In genomic region chrX:13328034-13328433, ce11 we compare ENCODE assay signal across 3 worm cellular contexts.
TF ChIP-seq lines count a peak whose summit lies in the region.

sir-2.2 (plus strand) TSS chrX:13328067.

TF ChIP-seq in whole organism, L1 larva, 84 proteins besides CTCF, POLR2A, EP300 and RAD21 (continued from another document):
- TF ChIP-seq aly-2 (tag; optimal IDR thresholded peaks at IDR 0.05; lab: Kevin White, UChicago) (no peak), efl-3 (GFP tag; optimal IDR thresholded peaks at IDR 0.05; lab: Kevin White, UChicago) (no peak), nhr-28 (tag; optimal IDR thresholded peaks at IDR 0.05; lab: Kevin White, UChicago) (no peak), elt-2 (tag; optimal IDR thresholded peaks at IDR 0.05; lab: Kevin White, UChicago) (peak; percentile 57), ces-1 (GFP tag; optimal IDR thresholded peaks at IDR 0.05; lab: Kevin White, UChicago) (no peak), lsy-2 (tag; optimal IDR thresholded peaks at IDR 0.05; lab: Kevin White, UChicago) (no peak), unc-30 (tag; optimal IDR thresholded peaks at IDR 0.05; lab: Kevin White, UChicago) (no peak), nhr-77 (tag; optimal IDR thresholded peaks at IDR 0.05; lab: Kevin White, UChicago) (no peak)

TF ChIP-seq in whole organism, L2 larva, 48 proteins besides CTCF, POLR2A, EP300 and RAD21 (continued from another document):
- no peak for TF ChIP-seq lsy-2 (tag; optimal IDR thresholded peaks at IDR 0.05; lab: Kevin White, UChicago)
- no peak for TF ChIP-seq nhr-23 (tag; optimal IDR thresholded peaks at IDR 0.05; lab: Kevin White, UChicago)
- no peak for TF ChIP-seq ama-1 (optimal IDR thresholded peaks at IDR 0.05; lab: Kevin White, UChicago)
- no peak for TF ChIP-seq unc-39 (tag; optimal IDR thresholded peaks at IDR 0.05; lab: Kevin White, UChicago)
- TF ChIP-seq C34F6.9 (tag; optimal IDR thresholded peaks at IDR 0.05; lab: Kevin White, UChicago), result no peak
- no peak for TF ChIP-seq Y55F3AM.14 (GFP tag; optimal IDR thresholded peaks at IDR 0.05; lab: Kevin White, UChicago)
- no peak for TF ChIP-seq mbf-1 (tag; optimal IDR thresholded peaks at IDR 0.05; lab: Kevin White, UChicago)
- TF ChIP-seq F13H6.1 (tag; optimal IDR thresholded peaks at IDR 0.05; lab: Kevin White, UChicago), result peak; percentile 19
- peak; percentile 4 for TF ChIP-seq sma-3 (GFP tag; optimal IDR thresholded peaks at IDR 0.05; lab: Kevin White, UChicago)
- TF ChIP-seq elt-3 (tag; optimal IDR thresholded peaks at IDR 0.05; lab: Kevin White, UChicago), result no peak
- no peak for TF ChIP-seq R02D3.7 (tag; optimal IDR thresholded peaks at IDR 0.05; lab: Kevin White, UChicago)
- no peak for TF ChIP-seq egl-27 (tag; optimal IDR thresholded peaks at IDR 0.05; lab: Kevin White, UChicago)
- no peak for TF ChIP-seq nhr-6 (tag; optimal IDR thresholded peaks at IDR 0.05; lab: Kevin White, UChicago)
- peak; percentile 74 for TF ChIP-seq sma-9 (GFP tag; optimal IDR thresholded peaks at IDR 0.05; lab: Kevin White, UChicago)
- no peak for TF ChIP-seq sma-9 (tag; optimal IDR thresholded peaks at IDR 0.05; lab: Kevin White, UChicago)
- TF ChIP-seq ceh-16 (tag; optimal IDR thresholded peaks at IDR 0.05; lab: Kevin White, UChicago), result no peak
- TF ChIP-seq snpc-4 (tag; optimal IDR thresholded peaks at IDR 0.05; lab: Kevin White, UChicago), result no peak
- TF ChIP-seq nhr-129 (tag; optimal IDR thresholded peaks at IDR 0.05; lab: Kevin White, UChicago), result no peak
- no peak for TF ChIP-seq blmp-1 (tag; optimal IDR thresholded peaks at IDR 0.05; lab: Kevin White, UChicago; ENCODE audit: insufficient read depth)
- no peak for TF ChIP-seq skn-1 (tag; optimal IDR thresholded peaks at IDR 0.05; lab: Kevin White, UChicago)
- TF ChIP-seq lin-13 (GFP tag; optimal IDR thresholded peaks at IDR 0.05; lab: Kevin White, UChicago), result no peak
- TF ChIP-seq zag-1 (tag; optimal IDR thresholded peaks at IDR 0.05; lab: Kevin White, UChicago), result no peak
- TF ChIP-seq aly-2 (tag; optimal IDR thresholded peaks at IDR 0.05; lab: Kevin White, UChicago), result no peak
- TF ChIP-seq ztf-11 (tag; optimal IDR thresholded peaks at IDR 0.05; lab: Kevin White, UChicago), result no peak
- TF ChIP-seq unc-55 (GFP tag; optimal IDR thresholded peaks at IDR 0.05; lab: Kevin White, UChicago), result no peak
- TF ChIP-seq fos-1 (tag; optimal IDR thresholded peaks at IDR 0.05; lab: Kevin White, UChicago), result peak; percentile 84

TF ChIP-seq in whole organism, L4 larva, 104 proteins besides CTCF, POLR2A, EP300 and RAD21 (continued from another document):
- TF ChIP-seq daf-16 (GFP tag; optimal IDR thresholded peaks at IDR 0.05; lab: Kevin White, UChicago) (no peak), daf-16 (tag; optimal IDR thresholded peaks at IDR 0.05; lab: Kevin White, UChicago) (peak; percentile 54), ces-1 (GFP tag; optimal IDR thresholded peaks at IDR 0.05; lab: Kevin White, UChicago) (no peak), hif-1 (tag; optimal IDR thresholded peaks at IDR 0.05; lab: Kevin White, UChicago) (no peak), zip-11 (GFP tag; IDR thresholded peaks at IDR 0.05; lab: Robert Waterston, UW) (no peak), ceh-20 (GFP tag; IDR thresholded peaks at IDR 0.05; lab: Robert Waterston, UW) (0 out of 2 replicates have a peak, but pooled peaks have one; percentile 15), set-16 (GFP tag; IDR thresholded peaks at IDR 0.05; lab: Robert Waterston, UW) (no peak), F10B5.3 (tag; optimal IDR thresholded peaks at IDR 0.05; lab: Kevin White, UChicago) (no peak), spr-1 (tag; optimal IDR thresholded peaks at IDR 0.05; lab: Kevin White, UChicago) (no peak), nhr-102 (tag; optimal IDR thresholded peaks at IDR 0.05; lab: Kevin White, UChicago) (no peak), madf-5 (GFP tag; IDR thresholded peaks at IDR 0.05; lab: Robert Waterston, UW) (no peak), snpc-4 (tag; optimal IDR thresholded peaks at IDR 0.05; lab: Kevin White, UChicago) (no peak), hlh-11 (tag; optimal IDR thresholded peaks at IDR 0.05; lab: Kevin White, UChicago) (peak; percentile 65), nhr-28 (tag; optimal IDR thresholded peaks at IDR 0.05; lab: Kevin White, UChicago) (peak; percentile 62), pha-4 (GFP tag; IDR thresholded peaks at IDR 0.05; lab: Robert Waterston, UW) (no peak), pha-4 (tag; optimal IDR thresholded peaks at IDR 0.05; lab: Kevin White, UChicago) (no peak), daf-8 (GFP tag; IDR thresholded peaks at IDR 0.05; lab: Robert Waterston, UW) (no peak), Y105C5A.15 (GFP tag; IDR thresholded peaks at IDR 0.05; lab: Robert Waterston, UW) (no peak), F49E8.2 (tag; optimal IDR thresholded peaks at IDR 0.05; lab: Kevin White, UChicago; ENCODE audit: borderline replicate concordance) (no peak), fos-1 (tag; optimal IDR thresholded peaks at IDR 0.05; lab: Kevin White, UChicago) (no peak), dmd-8 (GFP tag; IDR thresholded peaks at IDR 0.05; lab: Robert Waterston, UW) (no peak), lsy-2 (tag; optimal IDR thresholded peaks at IDR 0.05; lab: Kevin White, UChicago) (peak in 1 of 2 experiments; percentile 41), nhr-48 (tag; optimal IDR thresholded peaks at IDR 0.05; lab: Kevin White, UChicago) (peak; percentile 39), daf-12 (tag; optimal IDR thresholded peaks at IDR 0.05; lab: Kevin White, UChicago) (no peak), ama-1 (optimal IDR thresholded peaks at IDR 0.05; lab: Kevin White, UChicago) (no peak), ctbp-1 (GFP tag; IDR thresholded peaks at IDR 0.05; lab: Robert Waterston, UW) (no peak), ceh-82 (tag; optimal IDR thresholded peaks at IDR 0.05; lab: Kevin White, UChicago) (no peak), rbr-2 (tag; optimal IDR thresholded peaks at IDR 0.05; lab: Kevin White, UChicago) (no peak), duxl-1 (tag; optimal IDR thresholded peaks at IDR 0.05; lab: Kevin White, UChicago; ENCODE audit: poor library complexity) (no peak)
